Fruit fly (Drosophila melanogaster) whole organism, adult: ENCODE results near the gene scrib.

ENCODE experiments used
- CG12768 ChIP-seq: fragments of 200-800 bp; sonication (Bioruptor generic); optimal IDR thresholded peaks from 2 replicates; lab custom pipeline; 2017; ENCODE audit warnings: missing biosample characterization, missing genetic modification characterization, mild to moderate bottlenecking, moderate library complexity, missing genetic modification reagents
- CG7045 ChIP-seq: fragments of 200-800 bp; sonication (Bioruptor generic); optimal IDR thresholded peaks from 2 replicates; lab custom pipeline; 2017; ENCODE audit warnings: missing biosample characterization, mild to moderate bottlenecking, missing genetic modification characterization
- Crg-1 ChIP-seq: fragments of 200-800 bp; sonication (Bioruptor generic); optimal IDR thresholded peaks from 2 replicates; lab custom pipeline; 2016; ENCODE audit warnings: missing biosample characterization, missing genetic modification characterization
- pad ChIP-seq: fragments of 200-800 bp; sonication (Bioruptor generic); optimal IDR thresholded peaks from 3 replicates; lab custom pipeline; 2017; ENCODE audit warnings: missing biosample characterization, missing genetic modification characterization, mild to moderate bottlenecking, moderate library complexity, missing genetic modification reagents
- tj ChIP-seq: fragments of 200-800 bp; sonication (Bioruptor generic); optimal IDR thresholded peaks from 3 replicates; lab custom pipeline; 2017; ENCODE audit warnings: missing biosample characterization, mild to moderate bottlenecking, missing genetic modification characterization, moderate library complexity

DNA sequence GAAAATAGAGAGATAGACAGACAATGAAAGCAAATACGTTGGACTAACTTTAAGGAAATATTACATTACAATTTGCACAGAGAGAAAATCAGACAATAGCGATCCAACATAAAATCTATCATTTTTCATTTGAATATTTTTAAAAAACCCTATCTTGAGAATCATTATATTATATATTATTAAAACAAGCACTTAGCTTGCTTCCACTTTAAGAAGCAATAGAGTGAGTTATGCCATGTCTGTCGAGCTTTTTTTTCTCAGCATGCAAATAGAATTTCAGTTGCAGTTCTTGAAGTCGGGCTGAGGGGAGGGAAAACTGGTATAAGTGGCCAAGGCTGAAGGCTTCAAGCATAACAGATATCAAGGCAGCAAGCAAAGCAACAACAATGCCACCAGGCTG is 34.1 kb upstream of the scrib start:
- TF ChIP-seq CG7045 (no peak), CG12768 (GFP tag; lab: Kevin White, UChicago) (no peak), tj (GFP tag; lab: Kevin White, UChicago) (no peak), pad (GFP tag; lab: Kevin White, UChicago) (no peak), Crg-1 (GFP tag; lab: Kevin White, UChicago) (no peak)
